Worm (Caenorhabditis elegans) whole organism, midembryonic: ENCODE data around the gene mdt-26.

Experiments
- T22C8.4 ChIP-seq: fragments of 200-800 bp; sonication (Bioruptor generic); IDR thresholded peaks from 2 replicates; pipeline ENCODE4 v1.3.6; 2022; ENCODE audit warnings: missing genetic modification characterization, missing compliant biosample characterization
- cog-1 ChIP-seq: sonication (generic microtip); optimal IDR thresholded peaks from 2 replicates; lab custom pipeline; 2016; ENCODE audit warnings: missing genetic modification characterization, missing compliant biosample characterization
- flt-1 ChIP-seq: fragments of 200-800 bp; sonication (Bioruptor generic); IDR thresholded peaks from 2 replicates; pipeline ENCODE4 v1.3.6; 2022; ENCODE audit warnings: missing genetic modification characterization, missing compliant biosample characterization
- klf-2 ChIP-seq: fragments of 200-800 bp; sonication (Bioruptor generic); conservative IDR thresholded peaks from 2 replicates; pipeline ENCODE4 v1.3.6; 2022; ENCODE audit warnings: missing genetic modification reagents, missing genetic modification characterization, missing compliant biosample characterization
- ztf-23 ChIP-seq: fragments of 200-800 bp; sonication (Bioruptor generic); IDR thresholded peaks from 2 replicates; pipeline ENCODE4 v1.3.6; 2022; ENCODE audit warnings: missing genetic modification reagents, missing genetic modification characterization, missing compliant biosample characterization

DNA sequence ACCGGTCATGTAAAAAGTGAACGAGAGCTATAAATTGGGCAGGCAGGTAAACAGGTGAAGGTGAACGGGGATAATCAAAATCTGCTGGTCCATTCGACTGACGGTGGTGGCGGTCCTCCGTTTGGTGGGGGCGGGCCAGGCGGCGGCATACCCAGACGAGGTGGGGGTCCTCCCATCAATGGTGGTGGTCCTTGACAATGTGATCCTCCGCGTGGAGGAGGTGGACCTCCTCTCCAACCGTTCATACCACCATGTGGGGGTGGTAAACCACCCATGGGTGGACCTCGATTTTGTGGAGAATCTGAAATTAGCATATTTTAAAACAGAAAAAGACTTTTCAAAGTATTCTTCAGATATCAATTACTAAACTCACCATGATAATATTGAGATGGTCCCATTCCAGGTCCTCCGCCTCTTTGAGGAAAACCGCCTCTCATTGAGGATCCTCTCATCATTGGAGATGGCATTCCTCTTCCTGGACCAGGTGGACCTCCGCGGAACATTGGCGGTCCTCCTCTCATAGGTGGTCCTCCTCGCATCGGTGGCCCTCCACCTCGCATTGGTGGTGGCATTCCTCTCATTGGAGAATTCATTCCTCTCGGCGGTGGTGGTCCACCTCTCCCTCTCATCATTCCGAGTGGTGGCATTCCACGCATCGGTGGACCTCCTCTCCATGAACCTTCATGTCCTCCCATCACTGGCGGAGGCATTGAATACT, 20.5 kb upstream of the mdt-26 start:
- no peak for TF ChIP-seq T22C8.4 (GFP tag; lab: Robert Waterston, UW)
- TF ChIP-seq flt-1 (GFP tag; lab: Robert Waterston, UW), result no peak
- TF ChIP-seq ztf-23, result no peak
- TF ChIP-seq klf-2 (GFP tag; lab: Robert Waterston, UW), result no peak
- TF ChIP-seq cog-1 (tag; lab: Kevin White, UChicago), result no peak
